ENCODE assay signal across 2 worm cellular contexts in the genomic region with DNA sequence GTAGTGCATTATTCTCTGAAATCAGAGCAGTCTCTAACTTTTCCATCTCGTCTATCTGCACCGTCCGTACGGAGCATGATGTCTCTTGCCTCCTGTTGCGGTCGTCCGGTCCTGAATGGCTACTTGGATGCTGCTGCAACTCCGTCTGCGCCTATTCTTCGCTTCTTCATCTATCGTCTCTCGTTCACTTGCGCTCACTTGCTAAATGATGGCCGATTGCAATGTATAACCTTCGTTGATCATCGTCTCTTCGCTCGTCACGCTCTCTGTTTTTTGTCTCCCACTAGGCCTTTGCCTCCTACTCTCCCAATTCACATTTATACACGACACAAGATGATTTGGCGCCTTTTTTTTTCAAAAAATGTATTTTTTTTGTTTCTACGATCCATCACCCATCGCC.
TF ChIP-seq lines count a peak whose summit lies in the region.

No protein-coding gene starts in this region.

TF ChIP-seq in whole organism, L4 larva, 104 proteins besides CTCF, POLR2A, EP300 and RAD21 (continued from another document and continues in another):
- TF ChIP-seq egl-43 (GFP tag; IDR thresholded peaks at IDR 0.05; lab: Robert Waterston, UW): no peak
- no peak for TF ChIP-seq F44E2.7 (GFP tag; IDR thresholded peaks at IDR 0.05; lab: Robert Waterston, UW)
- no peak for TF ChIP-seq snpc-4 (tag; optimal IDR thresholded peaks at IDR 0.05; lab: Kevin White, UChicago)
- TF ChIP-seq hlh-11 (tag; optimal IDR thresholded peaks at IDR 0.05; lab: Kevin White, UChicago): peak; percentile 78
- TF ChIP-seq ceh-62 (tag; optimal IDR thresholded peaks at IDR 0.05; lab: Kevin White, UChicago): no peak
- peak; percentile 9 for TF ChIP-seq ztf-7 (tag; optimal IDR thresholded peaks at IDR 0.05; lab: Kevin White, UChicago)
- no peak for TF ChIP-seq nhr-102 (tag; optimal IDR thresholded peaks at IDR 0.05; lab: Kevin White, UChicago)
- no peak for TF ChIP-seq cey-2 (tag; optimal IDR thresholded peaks at IDR 0.05; lab: Kevin White, UChicago; ENCODE audit: borderline replicate concordance, insufficient read depth)
- no peak for TF ChIP-seq ceh-44 (GFP tag; IDR thresholded peaks at IDR 0.05; lab: Robert Waterston, UW)
- TF ChIP-seq aha-1 (tag; lab: Kevin White, UChicago): peak; percentile 97
- peak; percentile 59 for TF ChIP-seq nhr-28 (tag; optimal IDR thresholded peaks at IDR 0.05; lab: Kevin White, UChicago)
- peak; percentile 29 for TF ChIP-seq dpl-1 (GFP tag; optimal IDR thresholded peaks at IDR 0.05; lab: Kevin White, UChicago)
- TF ChIP-seq daf-8 (GFP tag; IDR thresholded peaks at IDR 0.05; lab: Robert Waterston, UW): no peak
- TF ChIP-seq set-16 (GFP tag; IDR thresholded peaks at IDR 0.05; lab: Robert Waterston, UW): 0 out of 2 replicates have a peak, but pooled peaks have one; percentile 18
- TF ChIP-seq sdz-12 (GFP tag; optimal IDR thresholded peaks at IDR 0.05; lab: Kevin White, UChicago): no peak
- TF ChIP-seq lin-39 (tag; optimal IDR thresholded peaks at IDR 0.05; lab: Kevin White, UChicago): no peak
- TF ChIP-seq attf-4 (tag; optimal IDR thresholded peaks at IDR 0.05; lab: Kevin White, UChicago): no peak
- no peak for TF ChIP-seq snpc-1.2 (GFP tag; IDR thresholded peaks at IDR 0.05; lab: Robert Waterston, UW)
- no peak for TF ChIP-seq saeg-2 (GFP tag; IDR thresholded peaks at IDR 0.05; lab: Robert Waterston, UW)
- no peak for TF ChIP-seq Y75B8A.6 (GFP tag; IDR thresholded peaks at IDR 0.05; lab: Robert Waterston, UW)
- TF ChIP-seq egl-27 (tag; optimal IDR thresholded peaks at IDR 0.05; lab: Kevin White, UChicago): no peak
- TF ChIP-seq skn-1 (tag; optimal IDR thresholded peaks at IDR 0.05; lab: Kevin White, UChicago): no peak
- peak in 1 of 2 experiments; percentile 58 for TF ChIP-seq lsy-2 (tag; optimal IDR thresholded peaks at IDR 0.05; lab: Kevin White, UChicago)
- TF ChIP-seq D1046.2 (GFP tag; IDR thresholded peaks at IDR 0.05; lab: Robert Waterston, UW): no peak
- no peak for TF ChIP-seq daf-12 (tag; optimal IDR thresholded peaks at IDR 0.05; lab: Kevin White, UChicago)
- TF ChIP-seq nhr-41 (GFP tag; IDR thresholded peaks at IDR 0.05; lab: Robert Waterston, UW): no peak
- TF ChIP-seq lin-15B (tag; optimal IDR thresholded peaks at IDR 0.05; lab: Kevin White, UChicago): no peak
- no peak for TF ChIP-seq Y5F2A.4 (GFP tag; optimal IDR thresholded peaks at IDR 0.05; lab: Kevin White, UChicago)
- no peak for TF ChIP-seq lir-3 (tag; optimal IDR thresholded peaks at IDR 0.05; lab: Kevin White, UChicago)
- peak; percentile 58 for TF ChIP-seq fkh-10 (GFP tag; optimal IDR thresholded peaks at IDR 0.05; lab: Kevin White, UChicago)
- peak; percentile 15 for TF ChIP-seq F37D6.2 (tag; optimal IDR thresholded peaks at IDR 0.05; lab: Kevin White, UChicago)
- no peak for TF ChIP-seq spr-3 (GFP tag; optimal IDR thresholded peaks at IDR 0.05; lab: Kevin White, UChicago)
- no peak for TF ChIP-seq nhr-77 (tag; optimal IDR thresholded peaks at IDR 0.05; lab: Kevin White, UChicago)
- TF ChIP-seq F26F4.8 (GFP tag; conservative IDR thresholded peaks at IDR 0.05; lab: Robert Waterston, UW): no peak
- 0 out of 2 replicates have a peak, but pooled peaks have one; percentile 24 for TF ChIP-seq ctbp-1 (GFP tag; IDR thresholded peaks at IDR 0.05; lab: Robert Waterston, UW)
- TF ChIP-seq madf-9 (GFP tag; conservative IDR thresholded peaks at IDR 0.05; lab: Robert Waterston, UW): no peak
- no peak for TF ChIP-seq pqm-1 (tag; optimal IDR thresholded peaks at IDR 0.05; lab: Kevin White, UChicago)
- no peak for TF ChIP-seq F10B5.3 (tag; optimal IDR thresholded peaks at IDR 0.05; lab: Kevin White, UChicago)
- no peak for TF ChIP-seq nhr-10 (tag; optimal IDR thresholded peaks at IDR 0.05; lab: Kevin White, UChicago)
- no peak for TF ChIP-seq ZK337.2 (GFP tag; IDR thresholded peaks at IDR 0.05; lab: Robert Waterston, UW)
- no peak for TF ChIP-seq lin-38 (GFP tag; IDR thresholded peaks at IDR 0.05; lab: Robert Waterston, UW)
- peak; percentile 43 for TF ChIP-seq nhr-6 (tag; optimal IDR thresholded peaks at IDR 0.05; lab: Kevin White, UChicago)
- TF ChIP-seq mep-1 (tag; optimal IDR thresholded peaks at IDR 0.05; lab: Kevin White, UChicago): peak; percentile 73
- no peak for TF ChIP-seq php-3 (GFP tag; IDR thresholded peaks at IDR 0.05; lab: Robert Waterston, UW)
- no peak for TF ChIP-seq Y105C5A.15 (GFP tag; IDR thresholded peaks at IDR 0.05; lab: Robert Waterston, UW)
- TF ChIP-seq Y48G9A.11 (GFP tag; IDR thresholded peaks at IDR 0.05; lab: Robert Waterston, UW): no peak
- TF ChIP-seq hlh-30 (tag; optimal IDR thresholded peaks at IDR 0.05; lab: Kevin White, UChicago; ENCODE audit: insufficient read depth): peak; percentile 71
- no peak for TF ChIP-seq aly-2 (tag; optimal IDR thresholded peaks at IDR 0.05; lab: Kevin White, UChicago)
- no peak for TF ChIP-seq jun-1 (tag; optimal IDR thresholded peaks at IDR 0.05; lab: Kevin White, UChicago)
- TF ChIP-seq mxl-3 (GFP tag; optimal IDR thresholded peaks at IDR 0.05; lab: Kevin White, UChicago): peak; percentile 68
- TF ChIP-seq T26A8.4 (GFP tag; IDR thresholded peaks at IDR 0.05; lab: Robert Waterston, UW): no peak
- TF ChIP-seq dmd-8 (GFP tag; IDR thresholded peaks at IDR 0.05; lab: Robert Waterston, UW): no peak
- no peak for TF ChIP-seq tra-1 (GFP tag; IDR thresholded peaks at IDR 0.05; lab: Robert Waterston, UW)
- TF ChIP-seq lin-1 (GFP tag; IDR thresholded peaks at IDR 0.05; lab: Robert Waterston, UW): no peak
- peak in 1 of 2 experiments; percentile 98 for TF ChIP-seq unc-62 (GFP tag; optimal IDR thresholded peaks at IDR 0.05 in 1 of 2; lab: Kevin White, UChicago)
- TF ChIP-seq unc-62 (tag; optimal IDR thresholded peaks at IDR 0.05; lab: Kevin White, UChicago): no peak
- TF ChIP-seq tag-97 (GFP tag; IDR thresholded peaks at IDR 0.05; lab: Robert Waterston, UW): no peak
- no peak for TF ChIP-seq zip-11 (GFP tag; IDR thresholded peaks at IDR 0.05; lab: Robert Waterston, UW)
- TF ChIP-seq ceh-32 (tag; optimal IDR thresholded peaks at IDR 0.05; lab: Kevin White, UChicago; ENCODE audit: poor library complexity): no peak
- TF ChIP-seq daf-19 (GFP tag; conservative IDR thresholded peaks at IDR 0.05; lab: Robert Waterston, UW): no peak
- TF ChIP-seq duxl-1 (tag; optimal IDR thresholded peaks at IDR 0.05; lab: Kevin White, UChicago; ENCODE audit: poor library complexity): no peak
- TF ChIP-seq nhr-42 (GFP tag; IDR thresholded peaks at IDR 0.05; lab: Robert Waterston, UW): no peak
- no peak for TF ChIP-seq nhr-76 (tag; optimal IDR thresholded peaks at IDR 0.05; lab: Kevin White, UChicago)
- TF ChIP-seq F49E8.2 (tag; optimal IDR thresholded peaks at IDR 0.05; lab: Kevin White, UChicago; ENCODE audit: borderline replicate concordance): no peak
- no peak for TF ChIP-seq ces-1 (GFP tag; optimal IDR thresholded peaks at IDR 0.05; lab: Kevin White, UChicago)
- TF ChIP-seq dmd-9 (GFP tag; IDR thresholded peaks at IDR 0.05; lab: Robert Waterston, UW): no peak

TF ChIP-seq in whole organism, late embryonic, 69 proteins besides CTCF, POLR2A, EP300 and RAD21 (continued from another document):
- TF ChIP-seq unc-3 (GFP tag; conservative IDR thresholded peaks at IDR 0.05; lab: Robert Waterston, UW): no peak
- TF ChIP-seq unc-3 (tag; optimal IDR thresholded peaks at IDR 0.05; lab: Kevin White, UChicago): no peak
- no peak for TF ChIP-seq ceh-48 (tag; optimal IDR thresholded peaks at IDR 0.05; lab: Kevin White, UChicago)
- TF ChIP-seq ama-1 (optimal IDR thresholded peaks at IDR 0.05; lab: Kevin White, UChicago): no peak
- TF ChIP-seq zip-5 (tag; optimal IDR thresholded peaks at IDR 0.05; lab: Kevin White, UChicago): no peak
- no peak for TF ChIP-seq dmd-4 (tag; optimal IDR thresholded peaks at IDR 0.05; lab: Kevin White, UChicago; ENCODE audit: borderline replicate concordance)
- TF ChIP-seq ztf-16 (tag; optimal IDR thresholded peaks at IDR 0.05; lab: Kevin White, UChicago): no peak
- TF ChIP-seq ceh-31 (tag; optimal IDR thresholded peaks at IDR 0.05; lab: Kevin White, UChicago): peak; percentile 6
- TF ChIP-seq tbx-2 (tag; optimal IDR thresholded peaks at IDR 0.05; lab: Kevin White, UChicago): peak; percentile 34
- no peak for TF ChIP-seq pat-9 (tag; optimal IDR thresholded peaks at IDR 0.05; lab: Kevin White, UChicago)
- TF ChIP-seq odd-2 (tag; optimal IDR thresholded peaks at IDR 0.05; lab: Kevin White, UChicago): no peak
- no peak for TF ChIP-seq C08G9.2 (tag; optimal IDR thresholded peaks at IDR 0.05; lab: Kevin White, UChicago)
- TF ChIP-seq ceh-30 (tag; optimal IDR thresholded peaks at IDR 0.05; lab: Kevin White, UChicago): no peak
- TF ChIP-seq ceh-45 (GFP tag; IDR thresholded peaks at IDR 0.05; lab: Robert Waterston, UW): no peak
- TF ChIP-seq gmeb-2 (tag; optimal IDR thresholded peaks at IDR 0.05; lab: Kevin White, UChicago): no peak
- TF ChIP-seq ceh-18 (tag; optimal IDR thresholded peaks at IDR 0.05; lab: Kevin White, UChicago): peak; percentile 53
- TF ChIP-seq unc-86 (tag; optimal IDR thresholded peaks at IDR 0.05; lab: Kevin White, UChicago): peak; percentile 3
- no peak for TF ChIP-seq ceh-9 (tag; optimal IDR thresholded peaks at IDR 0.05; lab: Kevin White, UChicago)
- no peak for TF ChIP-seq mec-3 (tag; optimal IDR thresholded peaks at IDR 0.05; lab: Kevin White, UChicago; ENCODE audit: borderline replicate concordance)
- TF ChIP-seq ets-4 (tag; optimal IDR thresholded peaks at IDR 0.05; lab: Kevin White, UChicago): no peak
- no peak for TF ChIP-seq rnt-1 (tag; optimal IDR thresholded peaks at IDR 0.05; lab: Kevin White, UChicago)
- TF ChIP-seq pax-1 (tag; optimal IDR thresholded peaks at IDR 0.05; lab: Kevin White, UChicago): no peak
- no peak for TF ChIP-seq ceh-24 (tag; optimal IDR thresholded peaks at IDR 0.05; lab: Kevin White, UChicago)
TF ChIP-seq in whole organism, late embryonic: peak in this region for 7.
